Fruit fly (Drosophila melanogaster): Measurements from ENCODE around the gene Grip163.

DNA sequence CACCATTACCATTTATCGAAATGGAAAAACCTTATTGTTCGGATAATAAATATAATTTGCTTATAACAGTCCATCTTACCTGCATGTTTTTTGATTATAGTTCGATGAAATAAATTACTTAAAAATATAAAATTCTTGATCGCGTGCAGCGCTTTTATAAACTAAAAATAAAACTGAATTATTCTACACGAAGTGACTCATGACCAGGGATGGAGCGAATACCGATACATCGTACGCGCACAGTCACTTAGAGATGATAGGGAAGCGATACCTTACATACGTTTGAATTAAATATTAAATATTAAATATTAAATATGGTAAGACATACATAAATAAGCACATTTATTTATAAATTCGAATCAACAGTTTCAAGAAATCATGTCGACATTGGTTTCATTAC lies 5.0 kb downstream of the Grip163 start, which contains the start of gene viaf:
- TF ChIP-seq CG9705 (GFP tag; optimal IDR thresholded peaks at IDR 0.05) = no peak
- TF ChIP-seq sage (GFP tag; optimal IDR thresholded peaks at IDR 0.05) = peak; percentile 43
- TF ChIP-seq br (GFP tag; optimal IDR thresholded peaks at IDR 0.05) = no peak
- TF ChIP-seq psq (GFP tag; optimal IDR thresholded peaks at IDR 0.05) = no peak
- TF ChIP-seq lola (GFP tag; optimal IDR thresholded peaks at IDR 0.05) = no peak
- peak; percentile 10 for TF ChIP-seq OdsH (GFP tag; optimal IDR thresholded peaks at IDR 0.05)
- no peak for TF ChIP-seq Dfd (GFP tag; optimal IDR thresholded peaks at IDR 0.05)
- peak; percentile 2 for TF ChIP-seq sv (GFP tag; optimal IDR thresholded peaks at IDR 0.05)
- no peak for TF ChIP-seq Sp1 (GFP tag; optimal IDR thresholded peaks at IDR 0.05)
- no peak for TF ChIP-seq CrebA (GFP tag; optimal IDR thresholded peaks at IDR 0.05; ENCODE audit: borderline replicate concordance)
- TF ChIP-seq fru (GFP tag; optimal IDR thresholded peaks at IDR 0.05) = no peak
- peak; percentile 39 for TF ChIP-seq Hr83 (GFP tag; optimal IDR thresholded peaks at IDR 0.05; ENCODE audit: poor library complexity, severe bottlenecking)
- no peak for TF ChIP-seq Abd-B (GFP tag; optimal IDR thresholded peaks at IDR 0.05)

Data from whole organism, wandering third instar larva.